Worm (Caenorhabditis elegans) whole organism, mixed stage, embryonic: ENCODE results near the gene tsp-1.

Source experiments
- bed-3 ChIP-seq: fragments of 200-800 bp; sonication (Bioruptor generic); optimal IDR thresholded peaks from 3 replicates; lab custom pipeline; 2018; ENCODE audit warnings: mild to moderate bottlenecking, missing genetic modification characterization, moderate library complexity, missing compliant biosample characterization
- ceh-39 ChIP-seq: fragments of 150-350 bp; optimal IDR thresholded peaks from 2 replicates; lab custom pipeline; 2014; ENCODE audit warnings: missing biosample characterization, missing genetic modification characterization
- ceh-43 ChIP-seq: fragments of 200-800 bp; sonication (Bioruptor generic); optimal IDR thresholded peaks from 2 replicates; lab custom pipeline; 2018; ENCODE audit warnings: mild to moderate bottlenecking, missing genetic modification characterization, moderate library complexity, missing compliant biosample characterization
- ces-1 ChIP-seq: fragments of 150-350 bp; optimal IDR thresholded peaks from 2 replicates; lab custom pipeline; 2014; ENCODE audit warnings: missing biosample characterization, missing genetic modification reagents, missing genetic modification characterization
- cnd-1 ChIP-seq: fragments of 200-800 bp; sonication (Bioruptor generic); optimal IDR thresholded peaks from 2 replicates; lab custom pipeline; 2018; ENCODE audit warnings: mild to moderate bottlenecking, missing genetic modification characterization, missing compliant biosample characterization
- drap-1 ChIP-seq: fragments of 200-800 bp; sonication (Bioruptor generic); optimal IDR thresholded peaks from 3 replicates; lab custom pipeline; 2018; ENCODE audit warnings: mild to moderate bottlenecking, missing genetic modification characterization, missing compliant biosample characterization
- elt-3 ChIP-seq: fragments of 150-350 bp; optimal IDR thresholded peaks from 2 replicates; lab custom pipeline; 2014; ENCODE audit warnings: missing biosample characterization, missing genetic modification characterization
- flh-1 ChIP-seq: fragments of 200-800 bp; sonication (Bioruptor generic); optimal IDR thresholded peaks from 2 replicates; lab custom pipeline; 2018; ENCODE audit warnings: mild to moderate bottlenecking, missing genetic modification characterization, moderate library complexity, missing compliant biosample characterization
- ham-2 ChIP-seq: fragments of 200-800 bp; sonication (Bioruptor generic); optimal IDR thresholded peaks from 2 replicates; lab custom pipeline; 2018; ENCODE audit warnings: mild to moderate bottlenecking, missing genetic modification characterization, missing compliant biosample characterization
- hlh-1 ChIP-seq: fragments of 150-350 bp; optimal IDR thresholded peaks from 2 replicates; lab custom pipeline; 2014; ENCODE audit warnings: missing biosample characterization, missing genetic modification reagents, missing genetic modification characterization
- lin-13 ChIP-seq: fragments of 150-350 bp; optimal IDR thresholded peaks from 2 replicates; lab custom pipeline; 2014; ENCODE audit warnings: missing biosample characterization, missing genetic modification characterization
- lin-32 ChIP-seq: fragments of 200-800 bp; sonication (Bioruptor generic); optimal IDR thresholded peaks from 2 replicates; lab custom pipeline; 2018; ENCODE audit warnings: mild to moderate bottlenecking, missing genetic modification characterization, missing compliant biosample characterization
- lsy-2 ChIP-seq: fragments of 150-350 bp; optimal IDR thresholded peaks from 2 replicates; lab custom pipeline; 2014; ENCODE audit warnings: missing biosample characterization, missing genetic modification characterization
- mab-5 ChIP-seq: fragments of 150-350 bp; optimal IDR thresholded peaks from 2 replicates; lab custom pipeline; 2014; ENCODE audit warnings: missing biosample characterization, missing genetic modification characterization
- mep-1 ChIP-seq: fragments of 150-350 bp; optimal IDR thresholded peaks from 2 replicates; lab custom pipeline; 2017; ENCODE audit warnings: missing biosample characterization, missing genetic modification reagents, missing genetic modification characterization, inconsistent platforms
- nhr-12 ChIP-seq: fragments of 150-350 bp; optimal IDR thresholded peaks from 2 replicates; lab custom pipeline; 2014; ENCODE audit warnings: missing biosample characterization, missing genetic modification characterization
- nhr-2 ChIP-seq: fragments of 150-350 bp; optimal IDR thresholded peaks from 2 replicates; lab custom pipeline; 2014; ENCODE audit warnings: missing biosample characterization, missing genetic modification characterization
- nhr-237 ChIP-seq: fragments of 150-350 bp; optimal IDR thresholded peaks from 2 replicates; lab custom pipeline; 2014; ENCODE audit warnings: missing biosample characterization, missing genetic modification characterization
- nhr-28 ChIP-seq: fragments of 150-350 bp; optimal IDR thresholded peaks from 2 replicates; lab custom pipeline; 2014; ENCODE audit warnings: missing biosample characterization, missing genetic modification characterization
- nhr-76 ChIP-seq: sonication (generic microtip); optimal IDR thresholded peaks from 2 replicates; lab custom pipeline; 2017; ENCODE audit warnings: missing biosample characterization, missing genetic modification characterization
- pha-4 ChIP-seq: fragments of 150-350 bp; optimal IDR thresholded peaks from 2 replicates; lab custom pipeline; 2018; ENCODE audit warnings: missing biosample characterization, missing genetic modification reagents, missing genetic modification characterization
- sem-2 ChIP-seq: fragments of 200-800 bp; sonication (Bioruptor generic); optimal IDR thresholded peaks from 2 replicates; lab custom pipeline; 2018; ENCODE audit warnings: mild to moderate bottlenecking, missing genetic modification characterization, missing compliant biosample characterization
- sptf-1 ChIP-seq: sonication (generic microtip); optimal IDR thresholded peaks from 2 replicates; lab custom pipeline; 2017; ENCODE audit warnings: mild to moderate bottlenecking, missing genetic modification characterization, moderate library complexity, missing compliant biosample characterization
- tbx-8 ChIP-seq: fragments of 200-800 bp; sonication (Bioruptor generic); optimal IDR thresholded peaks from 2 replicates; lab custom pipeline; 2018; ENCODE audit warnings: mild to moderate bottlenecking, missing genetic modification characterization, moderate library complexity, missing compliant biosample characterization
- unc-120 ChIP-seq: sonication (generic microtip); optimal IDR thresholded peaks from 2 replicates; lab custom pipeline; 2017; ENCODE audit warnings: missing genetic modification characterization, missing compliant biosample characterization; ENCODE audit not compliant: poor library complexity, severe bottlenecking
- unc-62 ChIP-seq: fragments of 150-350 bp; optimal IDR thresholded peaks from 2 replicates; lab custom pipeline; 2014; ENCODE audit warnings: missing biosample characterization, missing genetic modification reagents, missing genetic modification characterization
- zip-8 ChIP-seq: fragments of 150-350 bp; optimal IDR thresholded peaks from 2 replicates; lab custom pipeline; 2014; ENCODE audit warnings: missing biosample characterization, missing genetic modification characterization
- ztf-11 ChIP-seq: fragments of 150-350 bp; optimal IDR thresholded peaks from 2 replicates; lab custom pipeline; 2014; ENCODE audit warnings: missing biosample characterization, missing genetic modification characterization

The tsp-1 gene

ce11 chrIII:8224769-8225168 lies 14.5 kb downstream of the tsp-1 start, which contains the start of gene mob-4:
mob-4 (plus strand) TSS chrIII:8225097.
- no peak for TF ChIP-seq elt-3 (tag; lab: Kevin White, UChicago)
- no peak for TF ChIP-seq unc-62
- no peak for TF ChIP-seq ham-2
- TF ChIP-seq drap-1 (GFP tag; lab: Kevin White, UChicago): no peak
- TF ChIP-seq cnd-1 (tag; lab: Kevin White, UChicago): no peak
- no peak for TF ChIP-seq sptf-1 (tag; lab: Kevin White, UChicago)
- no peak for TF ChIP-seq ztf-11 (tag; lab: Kevin White, UChicago)
- no peak for TF ChIP-seq sem-2 (GFP tag; lab: Kevin White, UChicago)
- no peak for TF ChIP-seq mab-5 (tag; lab: Kevin White, UChicago)
- no peak for TF ChIP-seq ces-1 (GFP tag; lab: Kevin White, UChicago)
- TF ChIP-seq lsy-2: no peak
- TF ChIP-seq mep-1 (tag; lab: Kevin White, UChicago): no peak
- TF ChIP-seq zip-8 (tag; lab: Kevin White, UChicago): no peak
- TF ChIP-seq ceh-39 (tag; lab: Kevin White, UChicago): no peak
- no peak for TF ChIP-seq ceh-43

- TF ChIP-seq flh-1 (GFP tag; lab: Kevin White, UChicago): no peak
- TF ChIP-seq pha-4 (tag; lab: Kevin White, UChicago): no peak
- TF ChIP-seq nhr-2 (tag; lab: Kevin White, UChicago): peak; percentile 31
- peak; percentile 27 for TF ChIP-seq zip-8 (tag; lab: Kevin White, UChicago)
- TF ChIP-seq nhr-76 (tag; lab: Kevin White, UChicago): no peak
- TF ChIP-seq lin-13: no peak
- no peak for TF ChIP-seq mep-1 (tag; lab: Kevin White, UChicago)
- TF ChIP-seq ceh-39 (tag; lab: Kevin White, UChicago): no peak
- no peak for TF ChIP-seq tbx-8 (GFP tag; lab: Kevin White, UChicago)
- no peak for TF ChIP-seq ceh-43
- TF ChIP-seq lin-32 (GFP tag; lab: Kevin White, UChicago): no peak
- no peak for TF ChIP-seq nhr-237 (tag; lab: Kevin White, UChicago)
- TF ChIP-seq sem-2 (GFP tag; lab: Kevin White, UChicago): no peak
- no peak for TF ChIP-seq bed-3 (GFP tag; lab: Kevin White, UChicago)
- TF ChIP-seq lsy-2: no peak
- no peak for TF ChIP-seq ces-1 (GFP tag; lab: Kevin White, UChicago)
These were observed 19.1 kb downstream of the tsp-1 start for ce11 chrIII:8220081-8220480.

- TF ChIP-seq elt-3 (tag; lab: Kevin White, UChicago): no peak
- no peak for TF ChIP-seq hlh-1
- no peak for TF ChIP-seq nhr-2 (tag; lab: Kevin White, UChicago)
These were observed 21.3 kb downstream of the tsp-1 start, which contains the start of gene C30A5.16 for ce11 chrIII:8217919-8218318. C30A5.16 (plus strand) TSS chrIII:8218219.

- no peak for TF ChIP-seq lin-32 (GFP tag; lab: Kevin White, UChicago)
- TF ChIP-seq lsy-2: peak; percentile 55
These were observed 23.0 kb downstream of the tsp-1 start, which contains the start of gene unc-86 for ce11 chrIII:8216224-8216623. unc-86 (minus strand) TSS chrIII:8216336.

- TF ChIP-seq zip-8 (tag; lab: Kevin White, UChicago) (no peak), nhr-2 (tag; lab: Kevin White, UChicago) (no peak), lin-32 (GFP tag; lab: Kevin White, UChicago) (no peak), flh-1 (GFP tag; lab: Kevin White, UChicago) (no peak), nhr-28 (no peak), lsy-2 (no peak), pha-4 (tag; lab: Kevin White, UChicago) (no peak), ceh-43 (no peak), sptf-1 (tag; lab: Kevin White, UChicago) (no peak), mep-1 (tag; lab: Kevin White, UChicago) (no peak), lin-13 (no peak), cnd-1 (tag; lab: Kevin White, UChicago) (no peak), ceh-39 (tag; lab: Kevin White, UChicago) (no peak), mab-5 (tag; lab: Kevin White, UChicago) (no peak), nhr-12 (tag; lab: Kevin White, UChicago) (no peak), unc-120 (tag; lab: Kevin White, UChicago) (no peak)
These were observed 27.7 kb downstream of the tsp-1 start for ce11 chrIII:8211562-8211961.

ce11 chrIII:8209775-8210174 lies 29.4 kb downstream of the tsp-1 start, which contains the start of gene C30A5.10:
C30A5.10 (minus strand) TSS chrIII:8209875.
- no peak for TF ChIP-seq nhr-28
